Worm (Caenorhabditis elegans) whole organism, early embryonic: ENCODE results near the gene F54H12.4.

Source experiments
- B0310.2 ChIP-seq: sonication (generic microtip); optimal IDR thresholded peaks from 2 replicates; lab custom pipeline; 2016; ENCODE audit warnings: mild to moderate bottlenecking, missing genetic modification characterization, missing compliant biosample characterization
- F13C5.2 ChIP-seq: sonication (generic microtip); optimal IDR thresholded peaks from 2 replicates; lab custom pipeline; 2017; ENCODE audit warnings: mild to moderate bottlenecking, missing genetic modification characterization, inconsistent platforms, missing compliant biosample characterization
- aly-1 ChIP-seq: sonication (generic microtip); optimal IDR thresholded peaks from 2 replicates; lab custom pipeline; 2016; ENCODE audit warnings: missing genetic modification characterization, missing compliant biosample characterization
- ama-1 ChIP-seq: fragments of 150-350 bp; optimal IDR thresholded peaks from 2 replicates; lab custom pipeline; 2014
- ceh-13 ChIP-seq: fragments of 200-800 bp; sonication (Bioruptor generic); optimal IDR thresholded peaks from 2 replicates; lab custom pipeline; 2018; ENCODE audit warnings: mild to moderate bottlenecking, missing genetic modification characterization, missing compliant biosample characterization
- hmg-4 ChIP-seq: fragments of 200-800 bp; sonication (Bioruptor generic); optimal IDR thresholded peaks from 2 replicates; lab custom pipeline; 2018; ENCODE audit warnings: mild to moderate bottlenecking, missing genetic modification characterization, missing compliant biosample characterization
- sea-1 ChIP-seq: fragments of 200-800 bp; sonication (Bioruptor generic); conservative IDR thresholded peaks from 2 replicates; pipeline ENCODE4 v1.3.6; 2022; ENCODE audit warnings: missing genetic modification characterization, missing compliant biosample characterization

- TF ChIP-seq ceh-13 (GFP tag; lab: Kevin White, UChicago), result no peak
- TF ChIP-seq ama-1 (lab: Kevin White, UChicago), result no peak
- TF ChIP-seq hmg-4 (GFP tag; lab: Kevin White, UChicago), result no peak
- no peak for TF ChIP-seq F13C5.2 (tag; lab: Kevin White, UChicago)
- TF ChIP-seq B0310.2 (tag; lab: Kevin White, UChicago), result no peak
- TF ChIP-seq aly-1 (tag; lab: Kevin White, UChicago), result no peak
- no peak for TF ChIP-seq sea-1 (GFP tag; lab: Robert Waterston, UW)
These were observed 44.9 kb downstream of the F54H12.4 start, which contains the start of gene gly-3 for ce11 chrIII:7917667-7918066.
